Fruit fly (Drosophila melanogaster) whole organism, embryonic: ENCODE results near the gene Vlet.
A peak's percentile ranks its signal among the peaks of the same experiment; 100 is the strongest.

Source experiments
- Bgb ChIP-seq: fragments of 200-800 bp; sonication (Bioruptor generic); IDR thresholded peaks from 2 replicates; pipeline ENCODE4 v1.3.6; 2022; ENCODE audit warnings: missing biosample characterization, missing genetic modification characterization; ENCODE audit not compliant: partially characterized antibody
- CG10147 ChIP-seq: fragments of 200-800 bp; sonication (Bioruptor generic); optimal IDR thresholded peaks from 2 replicates; lab custom pipeline; 2019; ENCODE audit warnings: missing biosample characterization, mild to moderate bottlenecking, missing genetic modification characterization, moderate library complexity
- CG10654 ChIP-seq: fragments of 200-800 bp; sonication (Bioruptor generic); optimal IDR thresholded peaks from 2 replicates; lab custom pipeline; 2016; ENCODE audit warnings: missing biosample characterization, missing genetic modification characterization
- CG11560 ChIP-seq: fragments of 200-800 bp; sonication (Bioruptor generic); IDR thresholded peaks from 3 replicates; pipeline ENCODE4 v1.3.6; 2022; ENCODE audit warnings: missing biosample characterization, missing genetic modification characterization
- CG12104 ChIP-seq: fragments of 200-800 bp; sonication (Bioruptor generic); optimal IDR thresholded peaks from 3 replicates; lab custom pipeline; 2016; ENCODE audit warnings: missing biosample characterization, missing genetic modification characterization
- CG12391 ChIP-seq: fragments of 200-800 bp; sonication (Bioruptor generic); optimal IDR thresholded peaks from 3 replicates; lab custom pipeline; 2018; ENCODE audit warnings: missing biosample characterization, mild to moderate bottlenecking, missing genetic modification characterization, moderate library complexity
- CG14441 ChIP-seq: fragments of 200-800 bp; sonication (Bioruptor generic); IDR thresholded peaks from 2 replicates; pipeline ENCODE4 v1.3.6; 2022; ENCODE audit warnings: missing biosample characterization, missing genetic modification characterization
- CG16863 ChIP-seq: fragments of 200-800 bp; sonication (Bioruptor generic); optimal IDR thresholded peaks from 3 replicates; lab custom pipeline; 2016; ENCODE audit warnings: missing biosample characterization, missing genetic modification characterization
- CG18262 ChIP-seq: fragments of 200-800 bp; optimal IDR thresholded peaks from 3 replicates; lab custom pipeline; 2019; ENCODE audit warnings: missing biosample characterization, mild to moderate bottlenecking, missing genetic modification characterization, moderate library complexity
- CG18764 ChIP-seq: fragments of 200-800 bp; sonication (Bioruptor generic); optimal IDR thresholded peaks from 3 replicates; lab custom pipeline; 2016; ENCODE audit warnings: missing biosample characterization, missing genetic modification characterization
- CG2129 ChIP-seq: fragments of 200-800 bp; sonication (Bioruptor generic); IDR thresholded peaks from 2 replicates; pipeline ENCODE4 v1.3.6; 2022; ENCODE audit warnings: missing biosample characterization, missing genetic modification characterization; ENCODE audit not compliant: partially characterized antibody
- CG2199 ChIP-seq: fragments of 200-800 bp; sonication (Bioruptor generic); IDR thresholded peaks from 3 replicates; pipeline ENCODE4 v1.3.6; 2022; ENCODE audit warnings: missing biosample characterization, missing genetic modification characterization
- CG3281 ChIP-seq: fragments of 200-800 bp; sonication (Bioruptor generic); optimal IDR thresholded peaks from 3 replicates; lab custom pipeline; 2017; ENCODE audit warnings: missing biosample characterization, mild to moderate bottlenecking, missing genetic modification characterization
- CG3838 ChIP-seq: fragments of 200-800 bp; sonication (Bioruptor generic); optimal IDR thresholded peaks from 3 replicates; lab custom pipeline; 2016; ENCODE audit warnings: missing biosample characterization, missing genetic modification characterization
- CG43689 ChIP-seq: fragments of 200-800 bp; sonication (Bioruptor generic); IDR thresholded peaks from 2 replicates; pipeline ENCODE4 v1.3.6; 2022; ENCODE audit warnings: missing biosample characterization, missing genetic modification characterization
- CG5953 ChIP-seq: fragments of 200-800 bp; sonication (Bioruptor generic); IDR thresholded peaks from 2 replicates; pipeline ENCODE4 v1.3.6; 2022; ENCODE audit warnings: missing biosample characterization, missing genetic modification characterization
- CG6791 ChIP-seq: fragments of 200-800 bp; sonication (Bioruptor generic); IDR thresholded peaks from 3 replicates; pipeline ENCODE4 v1.3.6; 2022; ENCODE audit warnings: missing biosample characterization, missing genetic modification characterization; ENCODE audit not compliant: partially characterized antibody
- CG7745 ChIP-seq: fragments of 200-800 bp; sonication (Bioruptor generic); optimal IDR thresholded peaks from 2 replicates; lab custom pipeline; 2018; ENCODE audit warnings: missing biosample characterization, mild to moderate bottlenecking, missing genetic modification characterization, moderate library complexity
- CG8290 ChIP-seq, 3 experiments: fragments of 200-800 bp; sonication (Bioruptor generic); optimal IDR thresholded peaks; 2 replicates each; lab custom pipeline; 2016 to 2019; ENCODE audit warnings: missing biosample characterization in 3 of 3, missing genetic modification characterization in 3 of 3, mild to moderate bottlenecking in 2 of 3, moderate library complexity in 1 of 3
- CG8924 ChIP-seq: fragments of 200-800 bp; optimal IDR thresholded peaks from 3 replicates; lab custom pipeline; 2019; ENCODE audit warnings: missing biosample characterization, mild to moderate bottlenecking, missing genetic modification characterization, moderate library complexity
- CG9797 ChIP-seq: fragments of 200-800 bp; sonication (Bioruptor generic); optimal IDR thresholded peaks from 3 replicates; lab custom pipeline; 2018; ENCODE audit warnings: missing biosample characterization, mild to moderate bottlenecking, missing genetic modification characterization
- CG9876 ChIP-seq: fragments of 200-800 bp; sonication (Bioruptor generic); optimal IDR thresholded peaks from 2 replicates; lab custom pipeline; 2016; ENCODE audit warnings: missing biosample characterization, missing genetic modification characterization
- Doc2 ChIP-seq: fragments of 200-800 bp; sonication (Bioruptor generic); IDR thresholded peaks from 2 replicates; pipeline ENCODE4 v1.3.6; 2022; ENCODE audit warnings: missing biosample characterization, missing genetic modification characterization
- Hand ChIP-seq: fragments of 200-800 bp; sonication (Bioruptor generic); optimal IDR thresholded peaks from 2 replicates; lab custom pipeline; 2017; ENCODE audit warnings: mild to moderate bottlenecking, missing biosample characterization, missing genetic modification reagents, missing genetic modification characterization
- HmgD ChIP-seq: fragments of 200-800 bp; sonication (Bioruptor generic); optimal IDR thresholded peaks from 3 replicates; lab custom pipeline; 2016; ENCODE audit warnings: missing biosample characterization, missing genetic modification characterization
- Mes4 ChIP-seq: fragments of 200-800 bp; sonication (Bioruptor generic); optimal IDR thresholded peaks from 2 replicates; lab custom pipeline; 2016; ENCODE audit warnings: missing biosample characterization, missing genetic modification characterization
- NFAT ChIP-seq: fragments of 200-800 bp; sonication (Bioruptor generic); IDR thresholded peaks from 2 replicates; pipeline ENCODE4 v1.3.6; 2022; ENCODE audit warnings: missing biosample characterization, missing genetic modification characterization
- Neu2 ChIP-seq: fragments of 200-800 bp; sonication (Bioruptor generic); optimal IDR thresholded peaks from 3 replicates; lab custom pipeline; 2016; ENCODE audit warnings: missing biosample characterization, missing genetic modification characterization, borderline replicate concordance
- NfI ChIP-seq: fragments of 200-800 bp; sonication (Bioruptor generic); optimal IDR thresholded peaks from 3 replicates; lab custom pipeline; 2018; ENCODE audit warnings: missing biosample characterization, mild to moderate bottlenecking, missing genetic modification characterization, moderate library complexity
- Ptx1 ChIP-seq: fragments of 200-800 bp; sonication (Bioruptor generic); IDR thresholded peaks from 2 replicates; pipeline ENCODE4 v1.3.6; 2022; ENCODE audit warnings: missing biosample characterization, missing genetic modification characterization
- ac ChIP-seq: fragments of 200-800 bp; sonication (Bioruptor generic); optimal IDR thresholded peaks from 3 replicates; lab custom pipeline; 2017; ENCODE audit warnings: missing biosample characterization, mild to moderate bottlenecking, missing genetic modification characterization
- bigmax ChIP-seq: fragments of 200-800 bp; sonication (Bioruptor generic); optimal IDR thresholded peaks from 2 replicates; lab custom pipeline; 2018; ENCODE audit warnings: missing biosample characterization, mild to moderate bottlenecking, missing genetic modification characterization
- bsh ChIP-seq, 2 experiments: fragments of 200-800 bp; sonication (Bioruptor generic); optimal IDR thresholded peaks; 2 replicates each; lab custom pipeline; 2017 to 2018; ENCODE audit warnings: mild to moderate bottlenecking in 2 of 2, missing biosample characterization in 2 of 2, missing genetic modification characterization in 2 of 2, moderate library complexity in 1 of 2
- dan ChIP-seq: fragments of 200-800 bp; sonication (Bioruptor generic); IDR thresholded peaks from 2 replicates; pipeline ENCODE4 v1.3.6; 2022; ENCODE audit warnings: missing biosample characterization, missing genetic modification characterization
- dimm ChIP-seq: fragments of 200-800 bp; sonication (Bioruptor generic); IDR thresholded peaks from 2 replicates; pipeline ENCODE4 v1.3.6; 2022; ENCODE audit warnings: missing biosample characterization, missing genetic modification characterization
- disco-r ChIP-seq: fragments of 200-800 bp; sonication (Bioruptor generic); optimal IDR thresholded peaks from 2 replicates; lab custom pipeline; 2016; ENCODE audit warnings: missing biosample characterization, missing genetic modification characterization
- dmrt99B ChIP-seq: fragments of 200-800 bp; sonication (Bioruptor generic); optimal IDR thresholded peaks from 2 replicates; lab custom pipeline; 2018; ENCODE audit warnings: missing biosample characterization, mild to moderate bottlenecking, missing genetic modification characterization, moderate library complexity
- ftz-f1 ChIP-seq: fragments of 200-800 bp; sonication (Bioruptor generic); optimal IDR thresholded peaks from 2 replicates; lab custom pipeline; 2016; ENCODE audit warnings: missing biosample characterization, missing genetic modification characterization
- gcm2 ChIP-seq: fragments of 200-800 bp; sonication (Bioruptor generic); optimal IDR thresholded peaks from 2 replicates; lab custom pipeline; 2016; ENCODE audit warnings: missing biosample characterization, missing genetic modification characterization
- gsb-n ChIP-seq: fragments of 200-800 bp; sonication (Bioruptor generic); optimal IDR thresholded peaks from 3 replicates; lab custom pipeline; 2018; ENCODE audit warnings: missing biosample characterization, mild to moderate bottlenecking, missing genetic modification characterization
- kni ChIP-seq: fragments of 200-800 bp; sonication (Bioruptor generic); optimal IDR thresholded peaks from 3 replicates; lab custom pipeline; 2017; ENCODE audit warnings: mild to moderate bottlenecking, missing biosample characterization, missing genetic modification reagents, missing genetic modification characterization
- maf-S ChIP-seq: fragments of 200-800 bp; sonication (Bioruptor generic); optimal IDR thresholded peaks from 2 replicates; lab custom pipeline; 2016; ENCODE audit warnings: missing biosample characterization, missing genetic modification characterization
- nerfin-1 ChIP-seq: fragments of 200-800 bp; sonication (Bioruptor generic); optimal IDR thresholded peaks from 3 replicates; lab custom pipeline; 2019; ENCODE audit warnings: missing biosample characterization, mild to moderate bottlenecking, missing genetic modification characterization, moderate library complexity
- onecut ChIP-seq: fragments of 200-800 bp; sonication (Bioruptor generic); IDR thresholded peaks from 2 replicates; pipeline ENCODE4 v1.3.6; 2022; ENCODE audit warnings: missing biosample characterization, missing genetic modification characterization
- otp ChIP-seq: fragments of 200-800 bp; sonication (Bioruptor generic); IDR thresholded peaks from 3 replicates; pipeline ENCODE4, ENCODE4 v1.3.6; 2022; ENCODE audit warnings: missing biosample characterization, missing genetic modification characterization
- pfk ChIP-seq: fragments of 200-800 bp; sonication (Bioruptor generic); optimal IDR thresholded peaks from 2 replicates; lab custom pipeline; 2018; ENCODE audit warnings: missing biosample characterization, mild to moderate bottlenecking, missing genetic modification characterization, moderate library complexity
- pita ChIP-seq: fragments of 200-800 bp; sonication (Bioruptor generic); optimal IDR thresholded peaks from 2 replicates; lab custom pipeline; 2017; ENCODE audit warnings: missing biosample characterization, mild to moderate bottlenecking, missing genetic modification characterization
- pnt ChIP-seq: fragments of 200-800 bp; sonication (Bioruptor generic); optimal IDR thresholded peaks from 3 replicates; lab custom pipeline; 2016; ENCODE audit warnings: missing biosample characterization, missing genetic modification characterization
- so ChIP-seq: fragments of 200-800 bp; sonication (Bioruptor generic); IDR thresholded peaks from 3 replicates; pipeline ENCODE4 v1.3.6; 2022; ENCODE audit warnings: missing biosample characterization, missing genetic modification characterization
- sqz ChIP-seq: fragments of 200-800 bp; sonication (Bioruptor generic); optimal IDR thresholded peaks from 3 replicates; lab custom pipeline; 2018; ENCODE audit warnings: missing biosample characterization, mild to moderate bottlenecking, missing genetic modification characterization

Gene Vlet

DNA sequence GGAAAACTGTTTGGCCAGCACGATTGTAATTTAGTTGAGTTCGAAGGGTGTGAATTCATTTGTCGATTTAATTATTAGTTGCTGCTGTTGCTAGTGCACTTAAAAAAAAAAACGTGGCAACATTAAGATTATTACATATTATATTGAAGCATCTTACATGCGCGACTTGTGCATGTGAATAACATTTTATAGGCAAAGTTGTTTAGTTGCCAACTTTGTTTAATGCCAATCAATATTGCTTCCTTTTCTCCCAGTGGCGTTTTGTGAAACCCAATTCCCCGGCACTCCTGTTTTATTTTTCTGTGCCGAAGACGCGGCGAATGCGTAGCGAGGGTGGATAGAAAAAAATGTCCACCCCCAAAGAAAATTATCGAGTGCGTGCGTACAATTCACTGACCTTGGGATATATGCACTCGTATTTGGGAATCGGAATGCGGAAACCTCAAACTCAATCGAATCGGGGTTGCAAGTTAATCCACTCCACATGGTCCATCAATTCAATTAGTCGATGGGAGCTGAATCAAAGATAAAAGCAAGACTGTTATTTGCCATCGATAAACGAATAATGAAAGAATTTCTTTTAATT lies 49.3 kb downstream of the Vlet start (continued):
- TF ChIP-seq CG12391 (tag; lab: Kevin White, UChicago) = peak; percentile 75
- TF ChIP-seq pfk (GFP tag; lab: Kevin White, UChicago) = no peak
- no peak for TF ChIP-seq CG2129
- no peak for TF ChIP-seq CG5953 (GFP tag; lab: Robert Waterston, UW)
- TF ChIP-seq CG9876 (GFP tag; lab: Kevin White, UChicago) = no peak
- peak; percentile 82 for TF ChIP-seq nerfin-1 (tag; lab: Kevin White, UChicago)
- TF ChIP-seq Neu2 (GFP tag; lab: Kevin White, UChicago) = no peak
- TF ChIP-seq CG10147 = no peak
- TF ChIP-seq gsb-n (tag; lab: Kevin White, UChicago) = peak; percentile 63
- TF ChIP-seq NfI = peak; percentile 23
- 0 out of 2 replicates have a peak, but pooled peaks have one; percentile 5 for TF ChIP-seq CG43689 (GFP tag; lab: Robert Waterston, UW)
- peak; percentile 64 for TF ChIP-seq CG18262 (tag; lab: Kevin White, UChicago)
- TF ChIP-seq CG8290 (GFP tag; optimal IDR thresholded peaks at IDR 0.05; lab: Kevin White, UChicago) = peak; percentile 24
- TF ChIP-seq CG8290 (tag; optimal IDR thresholded peaks at IDR 0.05; lab: Kevin White, UChicago) = peak in 1 of 2 experiments; percentile 39
- no peak for TF ChIP-seq HmgD
- TF ChIP-seq bigmax (GFP tag; lab: Kevin White, UChicago) = no peak
- peak; percentile 63 for TF ChIP-seq dmrt99B (tag; lab: Kevin White, UChicago)
- TF ChIP-seq Bgb (GFP tag; lab: Robert Waterston, UW) = no peak
- no peak for TF ChIP-seq pita
- no peak for TF ChIP-seq dan (GFP tag; lab: Robert Waterston, UW)
- TF ChIP-seq dimm = no peak
- peak; percentile 31 for TF ChIP-seq maf-S (GFP tag; lab: Kevin White, UChicago)
- peak; percentile 61 for TF ChIP-seq CG14441
- no peak for TF ChIP-seq Hand
- TF ChIP-seq ftz-f1 (GFP tag; lab: Kevin White, UChicago) = no peak
- no peak for TF ChIP-seq pnt (GFP tag; lab: Kevin White, UChicago)
- no peak for TF ChIP-seq Doc2 (GFP tag; lab: Robert Waterston, UW)
- no peak for TF ChIP-seq CG6791 (GFP tag; lab: Robert Waterston, UW)
- TF ChIP-seq CG16863 (GFP tag; lab: Kevin White, UChicago) = peak; percentile 33
- TF ChIP-seq CG10654 (GFP tag; lab: Kevin White, UChicago) = peak; percentile 37
- TF ChIP-seq NFAT (GFP tag; lab: Robert Waterston, UW) = no peak
- TF ChIP-seq gcm2 (GFP tag; lab: Kevin White, UChicago) = no peak
- peak; percentile 3 for TF ChIP-seq CG18764 (GFP tag; lab: Kevin White, UChicago)
- TF ChIP-seq CG9797 (GFP tag; lab: Kevin White, UChicago) = no peak
- peak; percentile 33 for TF ChIP-seq Mes4 (GFP tag; lab: Kevin White, UChicago)
- TF ChIP-seq CG3281 (GFP tag; lab: Kevin White, UChicago) = no peak
- no peak for TF ChIP-seq CG3838 (GFP tag; lab: Kevin White, UChicago)
- peak in 1 of 2 experiments; percentile 84 for TF ChIP-seq bsh (GFP tag; optimal IDR thresholded peaks at IDR 0.05; lab: Kevin White, UChicago)
- no peak for TF ChIP-seq CG12104
- TF ChIP-seq CG2199 (GFP tag; lab: Robert Waterston, UW) = 0 out of 3 replicates have a peak, but pooled peaks have one; percentile 43
- no peak for TF ChIP-seq CG11560
- no peak for TF ChIP-seq ac (GFP tag; lab: Kevin White, UChicago)
- no peak for TF ChIP-seq CG7745 (tag; lab: Kevin White, UChicago)
- peak; percentile 58 for TF ChIP-seq onecut (GFP tag; lab: Robert Waterston, UW)
- peak; percentile 44; the same call in 1 of the 2 replicates for TF ChIP-seq Ptx1 (GFP tag; lab: Robert Waterston, UW)
- TF ChIP-seq kni (GFP tag; lab: Kevin White, UChicago) = peak; percentile 15
- TF ChIP-seq so (GFP tag; lab: Robert Waterston, UW) = no peak; the same call in 2 of the 3 replicates
- TF ChIP-seq otp (GFP tag; lab: Robert Waterston, UW) = peak; percentile 70; the same call in 2 of the 3 replicates
- TF ChIP-seq CG8924 (tag; lab: Kevin White, UChicago) = peak; percentile 20
- TF ChIP-seq sqz (GFP tag; lab: Kevin White, UChicago) = peak; percentile 46
- TF ChIP-seq disco-r (GFP tag; lab: Kevin White, UChicago) = no peak
